Fruit fly (Drosophila melanogaster) whole organism, wandering third instar larva: ENCODE data around the gene CG13786.
A peak's percentile ranks its signal among the peaks of the same experiment; 100 is the strongest.

Experiments used
- Abd-B ChIP-seq: fragments of >200 bp; optimal IDR thresholded peaks from 2 replicates; lab custom pipeline; 2017; ENCODE audit warnings: missing biosample characterization, missing genetic modification characterization
- CG9705 ChIP-seq: fragments of 200-800 bp; sonication (Bioruptor generic); optimal IDR thresholded peaks from 2 replicates; lab custom pipeline; 2018; ENCODE audit warnings: missing biosample characterization, mild to moderate bottlenecking, missing genetic modification characterization
- Dfd ChIP-seq: fragments of >200 bp; optimal IDR thresholded peaks from 2 replicates; lab custom pipeline; 2017; ENCODE audit warnings: missing biosample characterization, missing genetic modification characterization
- Dif ChIP-seq: fragments of 200-275, 200-300 bp; sonication (Bioruptor generic); optimal IDR thresholded peaks from 2 replicates; lab custom pipeline; 2018; ENCODE audit warnings: missing biosample characterization, missing genetic modification characterization; ENCODE audit not compliant: partially characterized antibody
- HLH106 ChIP-seq: fragments of 200-800 bp; optimal IDR thresholded peaks from 3 replicates; lab custom pipeline; 2019; ENCODE audit warnings: missing biosample characterization, mild to moderate bottlenecking, missing genetic modification characterization, moderate library complexity
- Hnf4 ChIP-seq: fragments of 200-800 bp; sonication (Bioruptor generic); optimal IDR thresholded peaks from 2 replicates; lab custom pipeline; 2016; ENCODE audit warnings: missing biosample characterization, mild to moderate bottlenecking, missing genetic modification characterization
- Hr83 ChIP-seq: fragments of 200-300 bp; sonication (Bioruptor generic); optimal IDR thresholded peaks from 2 replicates; lab custom pipeline; 2016; ENCODE audit warnings: missing biosample characterization, mild to moderate bottlenecking, missing genetic modification characterization, moderate library complexity; ENCODE audit not compliant: poor library complexity, severe bottlenecking
- Jra ChIP-seq: sonication (Bioruptor generic); optimal IDR thresholded peaks from 2 replicates; lab custom pipeline; 2016; ENCODE audit warnings: missing biosample characterization, missing genetic modification characterization
- Myc ChIP-seq: fragments of >200 bp; optimal IDR thresholded peaks from 2 replicates; lab custom pipeline; 2017
- N ChIP-seq: fragments of >200 bp; optimal IDR thresholded peaks from 2 replicates; lab custom pipeline; 2018; ENCODE audit warnings: missing biosample characterization, missing external identifiers, missing genetic modification characterization
- OdsH ChIP-seq: fragments of 200-800 bp; sonication (Bioruptor generic); optimal IDR thresholded peaks from 2 replicates; lab custom pipeline; 2016; ENCODE audit warnings: missing biosample characterization, mild to moderate bottlenecking, missing genetic modification characterization
- Rel ChIP-seq, 2 experiments: fragments of 200-800 bp; sonication (Bioruptor generic) in 1 of 2; optimal IDR thresholded peaks; 2 replicates in 1 of 2; 3 replicates in 1 of 2; lab custom pipeline; 2016 to 2019; ENCODE audit warnings: mild to moderate bottlenecking in 2 of 2, missing biosample characterization in 2 of 2, missing genetic modification characterization in 2 of 2, moderate library complexity in 1 of 2
- Sp1 ChIP-seq: fragments of 200-800 bp; sonication (Bioruptor generic); optimal IDR thresholded peaks from 3 replicates; lab custom pipeline; 2019; ENCODE audit warnings: missing biosample characterization, mild to moderate bottlenecking, missing genetic modification characterization, moderate library complexity
- br ChIP-seq: fragments of 200-800 bp; sonication (Bioruptor generic); optimal IDR thresholded peaks from 2 replicates; lab custom pipeline; 2016; ENCODE audit warnings: missing biosample characterization, missing genetic modification characterization
- brk ChIP-seq: fragments of 200-800 bp; sonication (Bioruptor generic); optimal IDR thresholded peaks from 2 replicates; lab custom pipeline; 2016; ENCODE audit warnings: missing biosample characterization, mild to moderate bottlenecking, missing genetic modification characterization
- dl ChIP-seq, 2 experiments: fragments of 175-275, 200-275 bp in 1 of 2; fragments of 200-275 bp in 1 of 2; sonication (Bioruptor generic); optimal IDR thresholded peaks; lab custom pipeline; 2018; ENCODE audit warnings: mild to moderate bottlenecking in 2 of 2, missing biosample characterization in 2 of 2, missing genetic modification characterization in 2 of 2, moderate library complexity in 2 of 2; ENCODE audit not compliant: partially characterized antibody in 2 of 2, insufficient read depth in 1 of 2
- dmrt93B ChIP-seq: fragments of 200-800 bp; sonication (Bioruptor generic); optimal IDR thresholded peaks from 2 replicates; lab custom pipeline; 2018; ENCODE audit warnings: missing biosample characterization, mild to moderate bottlenecking, missing genetic modification characterization
- ey ChIP-seq: fragments of 200-800 bp; sonication (Bioruptor generic); optimal IDR thresholded peaks from 2 replicates; lab custom pipeline; 2016; ENCODE audit warnings: missing biosample characterization, missing genetic modification characterization
- foxo ChIP-seq, 2 experiments: fragments of 200-800 bp; sonication (Bioruptor generic); optimal IDR thresholded peaks; 2 replicates in 1 of 2; 3 replicates in 1 of 2; lab custom pipeline; 2016 to 2017; ENCODE audit warnings: missing biosample characterization in 2 of 2, missing genetic modification characterization in 2 of 2
- fru ChIP-seq: fragments of 200-800 bp; sonication (Bioruptor generic); optimal IDR thresholded peaks from 3 replicates; lab custom pipeline; 2016; ENCODE audit warnings: missing biosample characterization, mild to moderate bottlenecking, missing genetic modification characterization
- h ChIP-seq: fragments of 200-800 bp; sonication (Bioruptor generic); optimal IDR thresholded peaks from 3 replicates; lab custom pipeline; 2016; ENCODE audit warnings: missing biosample characterization, mild to moderate bottlenecking, missing genetic modification characterization
- lola ChIP-seq: fragments of >200 bp; optimal IDR thresholded peaks from 2 replicates; lab custom pipeline; 2017; ENCODE audit warnings: missing biosample characterization, missing genetic modification characterization
- pan ChIP-seq: fragments of >200 bp; optimal IDR thresholded peaks from 2 replicates; lab custom pipeline; 2017
- psq ChIP-seq: fragments of 200-800 bp; sonication (Bioruptor generic); optimal IDR thresholded peaks from 3 replicates; lab custom pipeline; 2017; ENCODE audit warnings: missing biosample characterization, mild to moderate bottlenecking, missing genetic modification characterization, moderate library complexity
- rgr ChIP-seq: fragments of 200-800 bp; sonication (Bioruptor generic); optimal IDR thresholded peaks from 3 replicates; lab custom pipeline; 2016; ENCODE audit warnings: missing biosample characterization, mild to moderate bottlenecking, missing genetic modification characterization
- sage ChIP-seq: fragments of 200-800 bp; sonication (Bioruptor generic); optimal IDR thresholded peaks from 2 replicates; lab custom pipeline; 2016; ENCODE audit warnings: missing biosample characterization, mild to moderate bottlenecking, missing genetic modification characterization
- sv ChIP-seq: fragments of 200-800 bp; sonication (Bioruptor generic); optimal IDR thresholded peaks from 3 replicates; lab custom pipeline; 2016; ENCODE audit warnings: missing biosample characterization, missing genetic modification characterization
- tai ChIP-seq: sonication (Bioruptor generic); optimal IDR thresholded peaks from 2 replicates; lab custom pipeline; 2016; ENCODE audit warnings: missing biosample characterization, missing genetic modification characterization
- usp ChIP-seq: fragments of >200 bp; optimal IDR thresholded peaks from 2 replicates; lab custom pipeline; 2017; ENCODE audit warnings: missing biosample characterization, missing genetic modification characterization
- woc ChIP-seq: sonication (Bioruptor generic); optimal IDR thresholded peaks from 2 replicates; lab custom pipeline; 2016; ENCODE audit warnings: missing biosample characterization, mild to moderate bottlenecking, missing genetic modification characterization

CG13786 gene

DNA sequence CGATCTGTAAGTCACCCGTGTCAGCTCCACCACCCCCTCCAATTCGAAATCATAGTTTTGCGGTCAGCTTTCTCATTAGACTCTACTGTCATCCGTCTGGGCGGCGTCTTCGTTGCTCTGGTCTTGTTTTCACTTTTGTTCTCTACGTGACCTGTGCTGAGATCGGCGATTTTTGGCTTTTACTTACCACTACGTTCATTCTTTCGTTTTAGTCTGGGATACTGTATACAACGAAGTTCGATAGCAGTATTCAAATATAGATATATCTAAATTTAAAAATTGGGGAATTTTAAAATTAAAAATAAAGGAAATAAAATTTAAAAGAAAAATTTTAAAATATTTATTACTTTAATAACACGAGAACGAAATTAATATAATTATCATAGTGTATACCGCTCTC is at the start of gene CG13786:
CG13786 (minus strand) TSS at position 101 of the 400 bp plus-strand sequence.
- TF ChIP-seq psq: no peak
- TF ChIP-seq Hr83 (GFP tag; lab: Kevin White, UChicago): no peak
- TF ChIP-seq h (GFP tag; lab: Kevin White, UChicago): no peak

DNA sequence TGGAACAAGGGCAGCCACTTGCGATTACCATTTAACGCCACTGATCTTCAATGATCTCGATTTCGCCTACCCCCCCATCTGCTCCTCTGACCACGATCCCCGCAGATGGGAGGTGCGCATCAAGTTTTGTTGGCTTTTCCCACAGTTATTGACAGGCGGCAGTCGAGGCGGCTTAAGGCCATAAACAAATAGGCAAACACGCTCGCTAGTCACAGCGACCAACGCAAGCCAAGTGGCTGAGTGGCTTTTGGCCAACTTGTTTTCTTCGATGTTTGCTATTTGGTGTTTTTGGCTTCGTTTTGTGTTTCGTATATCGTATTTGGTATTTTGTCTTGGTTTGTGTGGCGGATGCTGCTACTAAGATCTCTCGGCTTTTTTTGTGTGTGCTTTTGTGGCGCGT is 48.7 kb upstream of the CG13786 start:
- TF ChIP-seq dl (GFP tag; optimal IDR thresholded peaks at IDR 0.05; lab: Kevin White, UChicago; ENCODE audit: insufficient read depth in 1 of 2, partially characterized antibody in 2 of 2) (no peak), fru (GFP tag; lab: Kevin White, UChicago) (no peak)

DNA sequence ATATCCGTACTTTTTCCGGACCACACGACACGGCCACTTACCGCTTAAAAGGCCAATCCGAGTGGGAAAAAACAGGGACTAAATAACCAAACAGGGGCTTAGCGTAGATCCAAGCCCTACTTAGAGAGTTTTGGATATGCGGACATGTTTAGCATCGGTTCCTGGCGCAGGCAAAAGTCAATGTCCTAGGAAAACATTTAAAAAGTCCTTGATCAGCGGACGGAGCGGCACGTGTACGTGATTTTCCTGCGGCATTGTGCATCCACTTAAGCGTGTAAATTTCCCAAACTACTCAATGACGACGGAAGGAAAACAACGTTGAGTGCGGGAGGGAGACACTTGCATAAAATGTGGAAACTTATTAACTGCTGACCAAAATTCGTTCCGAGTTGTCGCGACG is 47.2 kb upstream of the CG13786 start:
- TF ChIP-seq brk (GFP tag; lab: Kevin White, UChicago) (no peak), N (GFP tag; lab: Kevin White, UChicago) (no peak), Jra (GFP tag; lab: Kevin White, UChicago) (no peak), Hnf4 (no peak), OdsH (GFP tag; lab: Kevin White, UChicago) (no peak)

DNA sequence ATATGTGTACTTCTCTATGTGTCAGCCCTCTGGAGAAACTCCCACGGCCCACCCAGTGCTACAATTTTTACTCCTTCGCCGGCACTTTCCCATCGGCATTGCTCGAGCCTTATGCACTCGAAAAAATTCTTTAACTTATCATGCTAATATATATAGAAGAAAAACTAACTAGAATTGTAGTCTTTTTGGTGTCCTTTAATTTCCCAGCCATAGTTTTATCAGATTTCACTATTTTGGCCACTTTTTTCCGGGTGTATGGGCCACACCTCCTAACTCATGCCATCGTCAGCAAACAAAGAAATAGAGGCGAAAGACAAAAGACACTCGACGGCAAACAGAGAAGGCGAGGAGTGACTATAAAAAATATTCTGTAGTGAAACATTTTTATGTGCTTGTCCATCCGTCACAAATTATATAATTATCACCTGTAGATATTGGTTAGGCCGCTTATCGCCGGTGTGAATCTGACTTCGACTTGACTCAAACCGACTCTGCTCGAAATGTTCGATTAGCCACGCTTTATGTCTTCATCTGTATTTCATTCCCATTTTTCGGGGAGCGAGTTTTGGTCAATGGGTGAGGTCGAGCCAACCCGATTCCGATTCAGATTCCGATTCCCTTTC is 46.1 kb upstream of the CG13786 start:
- no peak for TF ChIP-seq Abd-B
- no peak for TF ChIP-seq woc (GFP tag; lab: Kevin White, UChicago)
- no peak for TF ChIP-seq tai
- TF ChIP-seq psq: no peak
- no peak for TF ChIP-seq Hr83 (GFP tag; lab: Kevin White, UChicago)
- TF ChIP-seq br (GFP tag; lab: Kevin White, UChicago): no peak
- no peak for TF ChIP-seq usp (GFP tag; lab: Kevin White, UChicago)
- no peak for TF ChIP-seq CG9705 (GFP tag; lab: Kevin White, UChicago)
- no peak for TF ChIP-seq Sp1
- TF ChIP-seq Dfd: no peak
- TF ChIP-seq pan (lab: Kevin White, UChicago): no peak
- no peak for TF ChIP-seq lola (GFP tag; lab: Kevin White, UChicago)

DNA sequence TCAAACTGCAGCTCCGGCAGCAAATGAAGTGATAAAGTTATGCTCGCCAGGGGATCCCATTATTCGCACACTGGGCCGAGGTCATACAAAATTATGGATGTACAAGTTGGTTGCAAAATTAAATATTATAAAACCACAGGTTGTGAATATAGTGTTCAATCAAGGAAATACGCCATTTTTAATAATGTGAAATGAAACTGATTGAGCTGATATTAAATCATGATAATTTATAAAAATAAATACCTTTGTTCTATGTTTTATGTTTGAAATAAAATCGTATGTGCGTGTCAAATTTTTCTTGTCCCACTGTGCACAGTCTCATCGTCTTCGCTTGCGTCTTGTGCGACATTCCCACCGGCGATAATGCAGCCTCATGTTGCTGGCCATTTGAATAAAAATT is 43.1 kb upstream of the CG13786 start:
- no peak for TF ChIP-seq dmrt93B (GFP tag; lab: Kevin White, UChicago)
- TF ChIP-seq fru (GFP tag; lab: Kevin White, UChicago): peak; percentile 49
- TF ChIP-seq Rel (GFP tag; optimal IDR thresholded peaks at IDR 0.05; lab: Kevin White, UChicago): no peak
- TF ChIP-seq Rel (tag; optimal IDR thresholded peaks at IDR 0.05; lab: Kevin White, UChicago): peak; percentile 8
- TF ChIP-seq HLH106 (tag; lab: Kevin White, UChicago): peak; percentile 52
- peak; percentile 70 for TF ChIP-seq sv
- peak; percentile 37 for TF ChIP-seq Sp1
- no peak for TF ChIP-seq Myc (lab: Kevin White, UChicago)
- no peak for TF ChIP-seq dl (GFP tag; optimal IDR thresholded peaks at IDR 0.05; lab: Kevin White, UChicago; ENCODE audit: insufficient read depth in 1 of 2, partially characterized antibody in 2 of 2)
- TF ChIP-seq brk (GFP tag; lab: Kevin White, UChicago): no peak
- TF ChIP-seq br (GFP tag; lab: Kevin White, UChicago): peak; percentile 19
- TF ChIP-seq Dif (GFP tag; lab: Kevin White, UChicago): no peak
- peak; percentile 54 for TF ChIP-seq h (GFP tag; lab: Kevin White, UChicago)
- TF ChIP-seq OdsH (GFP tag; lab: Kevin White, UChicago): peak; percentile 23
- peak; percentile 18 for TF ChIP-seq woc (GFP tag; lab: Kevin White, UChicago)
- no peak for TF ChIP-seq sage (GFP tag; lab: Kevin White, UChicago)
- peak in 1 of 2 experiments; percentile 61 for TF ChIP-seq foxo (GFP tag; optimal IDR thresholded peaks at IDR 0.05; lab: Kevin White, UChicago)
- TF ChIP-seq ey: peak; percentile 29
- TF ChIP-seq psq: peak; percentile 9
- peak; percentile 45 for TF ChIP-seq rgr (GFP tag; lab: Kevin White, UChicago)
